Worm (Caenorhabditis elegans): ENCODE results near the gene msp-10.

DNA sequence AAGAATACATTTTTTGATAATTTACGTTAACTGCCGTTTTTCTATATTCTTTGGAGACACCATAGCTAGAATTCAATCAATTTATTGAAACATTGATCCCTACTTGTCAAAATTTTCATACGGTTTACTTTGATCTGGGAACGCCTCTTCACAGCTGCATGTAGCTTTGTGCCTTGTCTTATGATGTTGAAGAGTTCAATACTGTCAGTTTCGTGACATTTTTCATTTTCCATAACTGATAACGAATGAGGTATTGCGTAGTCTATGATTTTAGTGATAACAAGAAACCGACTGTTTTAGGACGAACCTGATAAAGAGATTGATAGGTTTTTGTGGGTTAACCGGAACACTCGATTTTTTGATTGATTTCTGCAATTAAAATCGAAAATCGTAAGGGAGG is 36.0 kb upstream of the msp-10 start:
- TF ChIP-seq snpc-4 (tag; optimal IDR thresholded peaks at IDR 0.05) (no peak), pag-3 (tag; optimal IDR thresholded peaks at IDR 0.05; ENCODE audit: borderline replicate concordance, insufficient read depth) (no peak), dsc-1 (tag; optimal IDR thresholded peaks at IDR 0.05) (no peak), skn-1 (tag; optimal IDR thresholded peaks at IDR 0.05) (no peak), nhr-11 (tag; optimal IDR thresholded peaks at IDR 0.05) (no peak), egl-27 (tag; optimal IDR thresholded peaks at IDR 0.05) (no peak), ztf-11 (tag; optimal IDR thresholded peaks at IDR 0.05) (no peak), pqm-1 (tag; optimal IDR thresholded peaks at IDR 0.05) (peak; percentile 88)

All from whole organism, L1 larva.